Worm (Caenorhabditis elegans): ENCODE results near the gene swip-10.

Gene swip-10

DNA sequence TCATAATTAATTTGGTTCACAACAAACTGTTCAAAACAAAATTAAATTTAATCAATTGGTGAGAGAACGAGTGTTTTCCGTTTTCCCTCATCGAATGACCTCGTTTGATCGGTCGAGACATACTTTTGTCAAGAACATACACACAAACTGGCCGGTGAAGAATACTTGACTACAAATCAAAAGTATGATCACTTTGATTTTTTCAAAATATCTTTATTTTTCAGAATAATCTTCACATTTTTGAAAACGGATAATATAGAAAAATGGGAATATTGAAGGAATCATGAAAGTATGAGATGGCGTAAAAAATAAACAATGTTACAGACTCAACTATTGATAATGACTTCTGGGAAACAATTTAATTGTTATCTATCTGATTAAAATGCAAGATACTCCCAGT, at the start of gene swip-10:
Gene swip-10, minus strand, starts transcription at position 101 of the 400 bp plus-strand sequence.
- TF ChIP-seq zfp-3 (GFP tag; conservative IDR thresholded peaks at IDR 0.05) (no peak), fkh-10 (GFP tag; optimal IDR thresholded peaks at IDR 0.05) (no peak), mxl-2 (GFP tag; conservative IDR thresholded peaks at IDR 0.05) (no peak), hif-1 (tag; optimal IDR thresholded peaks at IDR 0.05) (no peak), nhr-42 (GFP tag; IDR thresholded peaks at IDR 0.05) (no peak), madf-9 (GFP tag; conservative IDR thresholded peaks at IDR 0.05) (no peak), ces-1 (GFP tag; optimal IDR thresholded peaks at IDR 0.05) (no peak), tra-1 (GFP tag; IDR thresholded peaks at IDR 0.05) (no peak), lin-1 (GFP tag; IDR thresholded peaks at IDR 0.05) (no peak), nhr-111 (GFP tag; optimal IDR thresholded peaks at IDR 0.05) (no peak), rbr-2 (tag; optimal IDR thresholded peaks at IDR 0.05) (no peak), hmg-1.1 (GFP tag; IDR thresholded peaks at IDR 0.05) (no peak)

DNA sequence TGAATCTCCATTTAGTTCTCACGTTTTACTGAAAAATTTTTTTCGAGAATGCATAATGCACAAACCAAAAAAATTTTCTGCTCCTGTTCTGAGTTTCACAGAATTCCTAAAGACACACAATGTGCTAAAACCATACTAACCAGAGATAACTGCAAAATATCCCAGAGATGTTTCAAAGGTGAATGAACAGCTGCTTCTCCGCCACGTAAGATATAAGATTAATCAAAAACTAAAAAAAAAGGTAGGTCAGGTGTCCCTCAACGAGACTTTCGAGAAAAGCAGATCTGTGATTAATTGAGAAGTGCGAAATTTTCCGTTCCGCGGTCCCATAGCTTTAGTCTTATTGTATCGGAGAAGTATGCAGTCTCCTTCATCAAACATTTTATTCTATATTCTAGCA, 46.7 kb upstream of the swip-10 start, which contains the start of gene F48B9.3:
Gene F48B9.3, plus strand, starts transcription at position 301 of the 400 bp plus-strand sequence.
- TF ChIP-seq lin-38 (GFP tag; IDR thresholded peaks at IDR 0.05), result no peak
- no peak for TF ChIP-seq ceh-62 (tag; optimal IDR thresholded peaks at IDR 0.05)
- TF ChIP-seq mep-1 (tag; optimal IDR thresholded peaks at IDR 0.05), result no peak
- no peak for TF ChIP-seq ceh-28 (tag; optimal IDR thresholded peaks at IDR 0.05)
- no peak for TF ChIP-seq F10B5.3 (tag; optimal IDR thresholded peaks at IDR 0.05)
- no peak for TF ChIP-seq nhr-76 (tag; optimal IDR thresholded peaks at IDR 0.05)
- no peak for TF ChIP-seq dve-1 (tag; optimal IDR thresholded peaks at IDR 0.05; ENCODE audit: insufficient read depth)
- no peak for TF ChIP-seq ces-1 (GFP tag; optimal IDR thresholded peaks at IDR 0.05)
- TF ChIP-seq ceh-20 (GFP tag; IDR thresholded peaks at IDR 0.05), result no peak
- TF ChIP-seq rbr-2 (tag; optimal IDR thresholded peaks at IDR 0.05), result no peak
- no peak for TF ChIP-seq pqm-1 (tag; optimal IDR thresholded peaks at IDR 0.05)
- no peak for TF ChIP-seq jun-1 (tag; optimal IDR thresholded peaks at IDR 0.05)
- TF ChIP-seq hif-1 (tag; optimal IDR thresholded peaks at IDR 0.05), result no peak
- TF ChIP-seq T26A8.4 (GFP tag; IDR thresholded peaks at IDR 0.05), result no peak
- no peak for TF ChIP-seq fkh-10 (GFP tag; optimal IDR thresholded peaks at IDR 0.05)

DNA sequence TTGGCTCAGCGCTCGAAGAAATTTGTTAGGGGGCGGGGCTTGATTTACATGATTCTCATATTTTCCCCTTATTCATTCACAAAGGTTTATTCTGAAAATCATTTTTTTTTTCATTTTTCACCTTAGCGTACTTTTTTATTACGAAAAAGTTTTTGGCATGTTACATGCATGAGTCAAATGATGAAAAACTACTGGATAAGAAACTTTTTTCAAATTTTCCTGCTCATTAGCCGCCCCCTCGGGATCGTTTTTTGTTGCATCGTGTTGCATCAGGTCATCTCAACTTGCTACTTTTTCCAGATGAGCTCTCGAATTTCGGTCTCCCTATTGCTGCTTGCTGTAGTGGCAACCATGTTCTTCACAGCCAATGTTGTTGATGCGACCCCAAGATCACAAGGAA, 45.0 kb upstream of the swip-10 start, which contains the start of gene pdf-2:
Gene pdf-2, plus strand, starts transcription at position 301 of the 400 bp plus-strand sequence.
- TF ChIP-seq hmg-1.1 (GFP tag; IDR thresholded peaks at IDR 0.05) (no peak), R02D3.7 (tag; optimal IDR thresholded peaks at IDR 0.05) (no peak), daf-19 (GFP tag; conservative IDR thresholded peaks at IDR 0.05) (no peak), gei-8 (GFP tag; optimal IDR thresholded peaks at IDR 0.05) (no peak), ztf-11 (tag; optimal IDR thresholded peaks at IDR 0.05) (no peak), unc-130 (GFP tag; optimal IDR thresholded peaks at IDR 0.05) (no peak), mdl-1 (tag; optimal IDR thresholded peaks at IDR 0.05) (no peak), mdt-29 (GFP tag; IDR thresholded peaks at IDR 0.05) (no peak), ztf-7 (tag; optimal IDR thresholded peaks at IDR 0.05) (no peak), zfp-2 (tag; optimal IDR thresholded peaks at IDR 0.05) (no peak), tag-97 (GFP tag; IDR thresholded peaks at IDR 0.05) (no peak), ceh-62 (tag; optimal IDR thresholded peaks at IDR 0.05) (no peak), Y5F2A.4 (GFP tag; optimal IDR thresholded peaks at IDR 0.05) (no peak), nhr-77 (tag; optimal IDR thresholded peaks at IDR 0.05) (no peak), nhr-42 (GFP tag; IDR thresholded peaks at IDR 0.05) (no peak), D1046.2 (GFP tag; IDR thresholded peaks at IDR 0.05) (no peak)

DNA sequence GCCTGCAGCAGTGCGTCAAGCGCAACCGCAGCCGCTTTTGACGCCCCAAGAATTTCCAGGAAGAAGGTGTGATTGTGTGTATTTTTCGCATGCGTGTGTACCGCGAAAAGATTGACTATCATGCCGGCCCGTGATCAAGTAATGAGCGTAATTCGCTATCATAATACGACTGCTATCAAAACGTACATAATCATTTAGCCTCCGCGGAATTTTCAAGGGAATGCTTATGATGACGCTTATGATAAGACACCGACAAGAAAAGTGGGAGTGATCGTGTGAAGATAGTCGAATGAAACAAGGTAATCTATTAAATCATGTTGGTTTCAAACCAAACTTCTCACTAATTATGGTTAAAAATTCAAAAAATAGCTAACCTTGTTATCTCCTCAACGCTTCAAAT, 39.8 kb upstream of the swip-10 start:
- TF ChIP-seq daf-12 (tag; optimal IDR thresholded peaks at IDR 0.05) (no peak), mxl-3 (GFP tag; optimal IDR thresholded peaks at IDR 0.05) (peak; percentile 45), F37D6.2 (tag; optimal IDR thresholded peaks at IDR 0.05) (no peak), hlh-30 (tag; optimal IDR thresholded peaks at IDR 0.05; ENCODE audit: insufficient read depth) (peak; percentile 23), pqm-1 (tag; optimal IDR thresholded peaks at IDR 0.05) (peak; percentile 11), Y48G9A.11 (GFP tag; IDR thresholded peaks at IDR 0.05) (no peak), madf-5 (GFP tag; IDR thresholded peaks at IDR 0.05) (no peak), ZK546.5 (tag; optimal IDR thresholded peaks at IDR 0.05) (no peak), sdz-12 (GFP tag; optimal IDR thresholded peaks at IDR 0.05) (no peak), Y5F2A.4 (GFP tag; optimal IDR thresholded peaks at IDR 0.05) (no peak), nhr-6 (tag; optimal IDR thresholded peaks at IDR 0.05) (no peak), lim-7 (GFP tag; IDR thresholded peaks at IDR 0.05) (no peak; the same call in 1 of the 2 replicates), hlh-11 (tag; optimal IDR thresholded peaks at IDR 0.05) (peak; percentile 20), ces-1 (GFP tag; optimal IDR thresholded peaks at IDR 0.05) (no peak), mxl-2 (GFP tag; conservative IDR thresholded peaks at IDR 0.05) (no peak), daf-19 (GFP tag; conservative IDR thresholded peaks at IDR 0.05) (no peak)
